Worm (Caenorhabditis elegans) whole organism, midembryonic: ENCODE data around the gene meg-4.

ENCODE experiments used
- T22C8.4 ChIP-seq: fragments of 200-800 bp; sonication (Bioruptor generic); IDR thresholded peaks from 2 replicates; pipeline ENCODE4 v1.3.6; 2022; ENCODE audit warnings: missing genetic modification characterization, missing compliant biosample characterization
- cog-1 ChIP-seq: sonication (generic microtip); optimal IDR thresholded peaks from 2 replicates; lab custom pipeline; 2016; ENCODE audit warnings: missing genetic modification characterization, missing compliant biosample characterization
- flt-1 ChIP-seq: fragments of 200-800 bp; sonication (Bioruptor generic); IDR thresholded peaks from 2 replicates; pipeline ENCODE4 v1.3.6; 2022; ENCODE audit warnings: missing genetic modification characterization, missing compliant biosample characterization
- klf-2 ChIP-seq: fragments of 200-800 bp; sonication (Bioruptor generic); conservative IDR thresholded peaks from 2 replicates; pipeline ENCODE4 v1.3.6; 2022; ENCODE audit warnings: missing genetic modification reagents, missing genetic modification characterization, missing compliant biosample characterization
- med-1 ChIP-seq: sonication (generic microtip); optimal IDR thresholded peaks from 2 replicates; lab custom pipeline; 2017; ENCODE audit warnings: missing genetic modification characterization, mild to moderate bottlenecking, missing compliant biosample characterization, antibody characterized with exemption, missing genetic modification reagents; ENCODE audit not compliant: insufficient read depth
- ref-1 ChIP-seq: fragments of 200-800 bp; sonication (Bioruptor generic); conservative IDR thresholded peaks from 2 replicates; pipeline ENCODE4 v1.3.6; 2022; ENCODE audit warnings: missing genetic modification reagents, missing genetic modification characterization, missing compliant biosample characterization
- tab-1 ChIP-seq: fragments of 200-800 bp; sonication (Bioruptor generic); IDR thresholded peaks from 2 replicates; pipeline ENCODE4 v1.3.6; 2022; ENCODE audit warnings: missing genetic modification characterization, missing compliant biosample characterization
- ztf-23 ChIP-seq: fragments of 200-800 bp; sonication (Bioruptor generic); IDR thresholded peaks from 2 replicates; pipeline ENCODE4 v1.3.6; 2022; ENCODE audit warnings: missing genetic modification reagents, missing genetic modification characterization, missing compliant biosample characterization
- ztf-29 ChIP-seq: fragments of 200-800 bp; sonication (Bioruptor generic); IDR thresholded peaks from 2 replicates; pipeline ENCODE4 v1.3.6; 2022; ENCODE audit warnings: missing genetic modification reagents, missing genetic modification characterization, missing compliant biosample characterization

DNA sequence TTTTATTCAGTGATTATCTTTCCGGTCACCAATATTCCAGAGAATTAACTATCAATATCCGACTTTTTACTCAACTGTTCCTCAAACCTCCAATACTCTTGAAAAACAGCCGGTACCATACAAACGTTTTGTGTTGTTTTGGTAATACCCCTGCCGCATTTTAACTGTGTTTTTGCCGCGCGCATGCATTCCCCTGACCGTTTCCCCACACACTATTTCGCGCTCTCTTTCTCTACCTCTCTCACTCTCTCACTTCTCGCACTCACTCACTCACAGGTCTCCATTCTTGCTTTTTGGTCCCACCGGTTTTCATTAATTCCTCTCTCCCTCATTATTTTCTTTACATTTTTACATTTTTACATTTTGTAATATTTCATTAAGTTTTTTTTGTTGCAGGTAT lies at the start of gene meg-4:
- TF ChIP-seq flt-1 (GFP tag; lab: Robert Waterston, UW) = no peak
- no peak for TF ChIP-seq cog-1 (tag; lab: Kevin White, UChicago)
- TF ChIP-seq tab-1 = no peak
- TF ChIP-seq ref-1 (GFP tag; lab: Robert Waterston, UW) = no peak
- no peak for TF ChIP-seq ztf-23
- no peak for TF ChIP-seq T22C8.4 (GFP tag; lab: Robert Waterston, UW)
- no peak for TF ChIP-seq ztf-29 (GFP tag; lab: Robert Waterston, UW)
- no peak for TF ChIP-seq med-1 (GFP tag; lab: Kevin White, UChicago)
- no peak for TF ChIP-seq klf-2 (GFP tag; lab: Robert Waterston, UW)
